Worm (Caenorhabditis elegans) whole organism, L2 larva: Measurements from ENCODE around the gene F54D5.7.

Experiments used
- ZK546.5 ChIP-seq: sonication (generic microtip); optimal IDR thresholded peaks from 2 replicates; lab custom pipeline; 2017; ENCODE audit warnings: missing biosample characterization, missing genetic modification characterization
- alr-1 ChIP-seq: fragments of 150-350 bp; optimal IDR thresholded peaks from 2 replicates; lab custom pipeline; 2014; ENCODE audit warnings: missing biosample characterization, missing genetic modification characterization
- ama-1 ChIP-seq: fragments of 150-350 bp; optimal IDR thresholded peaks from 2 replicates; lab custom pipeline; 2018; ENCODE audit warnings: inconsistent platforms
- egl-27 ChIP-seq: sonication (generic microtip); optimal IDR thresholded peaks from 3 replicates; lab custom pipeline; 2017; ENCODE audit warnings: missing biosample characterization, missing genetic modification reagents, missing genetic modification characterization
- fos-1 ChIP-seq: fragments of 150-350 bp; optimal IDR thresholded peaks from 2 replicates; lab custom pipeline; 2014; ENCODE audit warnings: missing biosample characterization, missing genetic modification characterization
- mdl-1 ChIP-seq, 2 experiments: fragments of 150-350 bp in 1 of 2; sonication (generic microtip) in 1 of 2; optimal IDR thresholded peaks; 2 replicates each; lab custom pipeline; 2017; ENCODE audit warnings: missing biosample characterization in 2 of 2, missing genetic modification characterization in 2 of 2
- nhr-11 ChIP-seq: fragments of 150-350 bp; optimal IDR thresholded peaks from 2 replicates; lab custom pipeline; 2014; ENCODE audit warnings: missing biosample characterization, missing genetic modification characterization
- sma-3 ChIP-seq: sonication (generic microtip); optimal IDR thresholded peaks from 2 replicates; lab custom pipeline; 2016; ENCODE audit warnings: missing genetic modification reagents, missing genetic modification characterization, missing compliant biosample characterization
- snpc-4 ChIP-seq: fragments of 150-350 bp; optimal IDR thresholded peaks from 2 replicates; lab custom pipeline; 2014; ENCODE audit warnings: missing biosample characterization, missing genetic modification characterization
- zag-1 ChIP-seq: fragments of 150-350 bp; optimal IDR thresholded peaks from 2 replicates; lab custom pipeline; 2014; ENCODE audit warnings: missing biosample characterization, missing genetic modification characterization
- ztf-11 ChIP-seq: sonication (generic microtip); optimal IDR thresholded peaks from 2 replicates; lab custom pipeline; 2017; ENCODE audit warnings: missing biosample characterization, missing genetic modification characterization

- no peak for TF ChIP-seq snpc-4 (tag; lab: Kevin White, UChicago)
- no peak for TF ChIP-seq mdl-1 (tag; optimal IDR thresholded peaks at IDR 0.05; lab: Kevin White, UChicago)
- TF ChIP-seq egl-27: no peak
- TF ChIP-seq ztf-11 (tag; lab: Kevin White, UChicago): no peak
- no peak for TF ChIP-seq fos-1
- TF ChIP-seq zag-1: no peak
- TF ChIP-seq ama-1: no peak
- TF ChIP-seq ZK546.5 (tag; lab: Kevin White, UChicago): no peak
- TF ChIP-seq sma-3 (GFP tag; lab: Kevin White, UChicago): no peak
- TF ChIP-seq alr-1 (tag; lab: Kevin White, UChicago): no peak
- TF ChIP-seq nhr-11 (tag; lab: Kevin White, UChicago): no peak
Measured at ce11 chrII:11591558-11591957, 44.2 kb downstream of the F54D5.7 start.
